Fruit fly (Drosophila melanogaster): Measurements from ENCODE around the gene ninaA.

The ninaA gene

DNA sequence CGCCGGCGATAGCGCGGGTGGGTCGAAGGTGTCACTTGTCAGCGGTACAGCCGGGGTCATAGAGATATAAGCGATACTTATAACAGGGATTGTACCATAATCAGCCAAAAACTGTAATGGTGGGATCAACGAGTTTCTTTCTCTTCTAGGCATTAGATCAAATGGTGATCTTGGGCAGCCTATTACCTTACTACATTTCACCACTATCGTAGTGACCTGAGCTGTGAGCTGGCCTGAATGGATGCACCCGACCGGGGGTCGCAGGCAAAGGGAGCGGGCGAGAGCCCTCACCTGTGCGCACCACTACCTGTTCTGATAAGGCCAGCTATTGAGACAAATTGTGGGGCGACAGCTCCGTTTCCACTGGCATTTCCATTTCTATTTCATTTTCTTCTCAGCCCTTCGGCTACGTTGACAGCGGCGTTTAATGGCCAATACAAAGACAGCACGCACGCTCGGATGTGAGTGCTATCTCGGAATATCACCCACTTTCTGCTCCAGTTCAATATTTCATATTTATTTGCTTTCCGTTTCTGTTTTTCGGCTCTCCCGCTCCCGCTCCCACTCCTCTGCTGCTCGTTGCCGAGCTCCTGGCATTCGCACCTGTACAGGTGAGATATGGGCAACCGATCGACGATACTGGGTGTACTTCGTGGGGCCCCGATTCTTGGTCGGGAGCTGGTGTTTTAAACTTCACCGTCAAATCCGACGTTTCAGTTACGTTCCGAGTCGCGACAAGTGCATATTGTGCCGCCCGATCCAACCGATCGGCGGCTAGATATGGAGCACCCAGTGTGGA is 20.2 kb upstream of the ninaA start (continued):
- TF ChIP-seq CG11456 (GFP tag; IDR thresholded peaks at IDR 0.05) (peak; percentile 76), wdn (GFP tag; IDR thresholded peaks at IDR 0.05) (peak; percentile 77), gce (GFP tag; IDR thresholded peaks at IDR 0.05) (peak; percentile 79; the same call in 1 of the 3 replicates), CG2129 (GFP tag; IDR thresholded peaks at IDR 0.05; ENCODE audit: partially characterized antibody) (no peak), Hey (tag; optimal IDR thresholded peaks at IDR 0.05) (no peak), CG18619 (GFP tag; optimal IDR thresholded peaks at IDR 0.05) (peak; percentile 68), twi (tag; optimal IDR thresholded peaks at IDR 0.05) (peak; percentile 34), Ravus (GFP tag; IDR thresholded peaks at IDR 0.05) (peak; percentile 5; the same call in 1 of the 2 replicates), trem (tag; optimal IDR thresholded peaks at IDR 0.05) (peak; percentile 63), ken (GFP tag; IDR thresholded peaks at IDR 0.05) (peak; percentile 89), CG12744 (GFP tag; optimal IDR thresholded peaks at IDR 0.05) (no peak), hth (optimal IDR thresholded peaks at IDR 0.05) (no peak), Stat92E (GFP tag; optimal IDR thresholded peaks at IDR 0.05) (peak in 1 of 3 experiments; percentile 48), CG15601 (tag; optimal IDR thresholded peaks at IDR 0.05) (peak; percentile 79), Atf6 (GFP tag; IDR thresholded peaks at IDR 0.05) (peak; percentile 35; the same call in 1 of the 2 replicates), Nf-YC (tag; optimal IDR thresholded peaks at IDR 0.05) (peak; percentile 23), B-H2 (GFP tag; optimal IDR thresholded peaks at IDR 0.05) (no peak), cato (GFP tag; optimal IDR thresholded peaks at IDR 0.05; ENCODE audit: borderline replicate concordance) (peak; percentile 46), C15 (GFP tag; IDR thresholded peaks at IDR 0.05) (peak; percentile 53; the same call in 1 of the 3 replicates), tll (GFP tag; optimal IDR thresholded peaks at IDR 0.05) (no peak), CG6689 (GFP tag; IDR thresholded peaks at IDR 0.05) (peak; percentile 88), CG17361 (GFP tag; IDR thresholded peaks at IDR 0.05) (peak; percentile 77), sens-2 (GFP tag; IDR thresholded peaks at IDR 0.05) (peak; percentile 61), CG8290 (GFP tag; optimal IDR thresholded peaks at IDR 0.05) (no peak), CG8290 (tag; optimal IDR thresholded peaks at IDR 0.05) (peak in 1 of 2 experiments; percentile 89), CG4617 (GFP tag; optimal IDR thresholded peaks at IDR 0.05; ENCODE audit: borderline replicate concordance) (peak; percentile 31), nerfin-2 (GFP tag; IDR thresholded peaks at IDR 0.05; ENCODE audit: partially characterized antibody) (no peak), CG16779 (GFP tag; IDR thresholded peaks at IDR 0.05) (0 out of 2 replicates have a peak, but pooled peaks have one; percentile 47), CG16815 (GFP tag; optimal IDR thresholded peaks at IDR 0.05) (peak; percentile 65), Dip3 (GFP tag; optimal IDR thresholded peaks at IDR 0.05) (peak; percentile 7), nerfin-1 (tag; optimal IDR thresholded peaks at IDR 0.05) (peak; percentile 66), CG30020 (tag; optimal IDR thresholded peaks at IDR 0.05) (peak; percentile 9), Abd-B (GFP tag; optimal IDR thresholded peaks at IDR 0.05) (peak; percentile 68), Kr (GFP tag; optimal IDR thresholded peaks at IDR 0.05) (no peak), CG8388 (GFP tag; optimal IDR thresholded peaks at IDR 0.05) (peak; percentile 63), bbx (GFP tag; IDR thresholded peaks at IDR 0.05; ENCODE audit: partially characterized antibody) (no peak), ems (GFP tag; optimal IDR thresholded peaks at IDR 0.05) (peak; percentile 56), hbn (GFP tag; IDR thresholded peaks at IDR 0.05; ENCODE audit: partially characterized antibody) (no peak), Atf3 (GFP tag; optimal IDR thresholded peaks at IDR 0.05) (peak; percentile 25), dati (GFP tag; IDR thresholded peaks at IDR 0.05) (peak; percentile 54; the same call in 1 of the 2 replicates), yki (optimal IDR thresholded peaks at IDR 0.05) (no peak), chinmo (GFP tag; IDR thresholded peaks at IDR 0.05; ENCODE audit: partially characterized antibody) (no peak), pan (optimal IDR thresholded peaks at IDR 0.05) (no peak), pan (GFP tag; optimal IDR thresholded peaks at IDR 0.05 in 1 of 2, IDR thresholded peaks at IDR 0.05 in 1 of 2) (peak in 1 of 2 experiments; percentile 84), lab (GFP tag; optimal IDR thresholded peaks at IDR 0.05) (peak; percentile 87), zfh1 (GFP tag; IDR thresholded peaks at IDR 0.05) (peak; percentile 94), prd (optimal IDR thresholded peaks at IDR 0.05) (no peak), prd (GFP tag; IDR thresholded peaks at IDR 0.05) (peak; percentile 89), CG14860 (GFP tag; IDR thresholded peaks at IDR 0.05; ENCODE audit: partially characterized antibody) (no peak)

Data from whole organism, embryonic.